Fruit fly (Drosophila melanogaster) whole organism, embryonic: ENCODE results near the gene CG12662.

Experiments
- Atf3 ChIP-seq: fragments of 200-800 bp; sonication (Bioruptor generic); optimal IDR thresholded peaks from 3 replicates; lab custom pipeline; 2016; ENCODE audit warnings: missing biosample characterization, missing genetic modification characterization
- Awh ChIP-seq: fragments of 200-800 bp; sonication (Bioruptor generic); IDR thresholded peaks from 2 replicates; pipeline ENCODE4, ENCODE4 v1.3.6; 2022; ENCODE audit warnings: missing biosample characterization, missing genetic modification characterization
- BtbVII ChIP-seq: fragments of 200-800 bp; sonication (Bioruptor generic); optimal IDR thresholded peaks from 3 replicates; lab custom pipeline; 2017; ENCODE audit warnings: missing biosample characterization, mild to moderate bottlenecking, missing genetic modification characterization
- CG10267 ChIP-seq: fragments of 200-800 bp; sonication (Bioruptor generic); optimal IDR thresholded peaks from 2 replicates; lab custom pipeline; 2018; ENCODE audit warnings: missing biosample characterization, mild to moderate bottlenecking, missing genetic modification characterization, moderate library complexity
- CG10959 ChIP-seq: fragments of 200-800 bp; sonication (Bioruptor generic); IDR thresholded peaks from 2 replicates; pipeline ENCODE4 v1.3.6; 2022; ENCODE audit warnings: missing biosample characterization, missing genetic modification characterization
- CG12659 ChIP-seq: fragments of 200-800 bp; sonication (Bioruptor generic); optimal IDR thresholded peaks from 3 replicates; lab custom pipeline; 2017; ENCODE audit warnings: mild to moderate bottlenecking, missing biosample characterization, missing genetic modification reagents, missing genetic modification characterization
- CG14014 ChIP-seq: fragments of 200-800 bp; sonication (Bioruptor generic); IDR thresholded peaks from 2 replicates; pipeline ENCODE4 v1.3.6; 2022; ENCODE audit warnings: missing biosample characterization, missing genetic modification characterization
- CG15696 ChIP-seq: fragments of 200-800 bp; sonication (Bioruptor generic); optimal IDR thresholded peaks from 2 replicates; lab custom pipeline; 2019; ENCODE audit warnings: missing biosample characterization, mild to moderate bottlenecking, missing genetic modification characterization, moderate library complexity
- CG17328 ChIP-seq: fragments of 200-800 bp; sonication (Bioruptor generic); IDR thresholded peaks from 2 replicates; pipeline ENCODE4 v1.3.6; 2022; ENCODE audit warnings: missing biosample characterization, missing genetic modification characterization
- CG17568 ChIP-seq: fragments of 200-800 bp; sonication (Bioruptor generic); optimal IDR thresholded peaks from 2 replicates; lab custom pipeline; 2018; ENCODE audit warnings: missing biosample characterization, mild to moderate bottlenecking, missing genetic modification characterization, moderate library complexity
- CG17829 ChIP-seq: fragments of 200-800 bp; optimal IDR thresholded peaks from 2 replicates; lab custom pipeline; 2019; ENCODE audit warnings: missing biosample characterization, mild to moderate bottlenecking, missing genetic modification characterization, moderate library complexity
- CG18262 ChIP-seq: fragments of 200-800 bp; optimal IDR thresholded peaks from 3 replicates; lab custom pipeline; 2019; ENCODE audit warnings: missing biosample characterization, mild to moderate bottlenecking, missing genetic modification characterization, moderate library complexity
- CG18599 ChIP-seq: fragments of 200-800 bp; sonication (Bioruptor generic); optimal IDR thresholded peaks from 3 replicates; lab custom pipeline; 2017; ENCODE audit warnings: missing biosample characterization, missing genetic modification characterization, mild to moderate bottlenecking, moderate library complexity, missing genetic modification reagents
- CG2120 ChIP-seq: fragments of 200-800 bp; sonication (Bioruptor generic); optimal IDR thresholded peaks from 3 replicates; lab custom pipeline; 2016; ENCODE audit warnings: missing biosample characterization, missing genetic modification characterization
- CG2678 ChIP-seq: fragments of 200-800 bp; sonication (Bioruptor generic); optimal IDR thresholded peaks from 3 replicates; lab custom pipeline; 2019; ENCODE audit warnings: missing biosample characterization, mild to moderate bottlenecking, missing genetic modification characterization, moderate library complexity
- CG2712 ChIP-seq: fragments of 200-800 bp; optimal IDR thresholded peaks from 3 replicates; lab custom pipeline; 2019; ENCODE audit warnings: missing biosample characterization, mild to moderate bottlenecking, missing genetic modification characterization, moderate library complexity
- CG30403 ChIP-seq: fragments of 200-800 bp; sonication (Bioruptor generic); optimal IDR thresholded peaks from 3 replicates; lab custom pipeline; 2016; ENCODE audit warnings: missing biosample characterization, missing genetic modification characterization
- CG3281 ChIP-seq: fragments of 200-800 bp; sonication (Bioruptor generic); optimal IDR thresholded peaks from 3 replicates; lab custom pipeline; 2017; ENCODE audit warnings: missing biosample characterization, mild to moderate bottlenecking, missing genetic modification characterization
- CG3847 ChIP-seq: fragments of 200-800 bp; sonication (Bioruptor generic); IDR thresholded peaks from 2 replicates; pipeline ENCODE4 v1.3.6; 2022; ENCODE audit warnings: missing biosample characterization, missing genetic modification characterization
- CG4404 ChIP-seq: fragments of 200-800 bp; sonication (Bioruptor generic); IDR thresholded peaks from 2 replicates; pipeline ENCODE4 v1.3.6; 2022; ENCODE audit warnings: missing biosample characterization, missing genetic modification characterization
- CG4730 ChIP-seq: fragments of 200-800 bp; sonication (Bioruptor generic); IDR thresholded peaks from 2 replicates; pipeline ENCODE4 v1.3.6; 2022; ENCODE audit warnings: missing biosample characterization, missing genetic modification characterization
- CG6791 ChIP-seq: fragments of 200-800 bp; sonication (Bioruptor generic); IDR thresholded peaks from 3 replicates; pipeline ENCODE4 v1.3.6; 2022; ENCODE audit warnings: missing biosample characterization, missing genetic modification characterization; ENCODE audit not compliant: partially characterized antibody
- CG7271 ChIP-seq: fragments of 200-800 bp; sonication (Bioruptor generic); optimal IDR thresholded peaks from 2 replicates; lab custom pipeline; 2018; ENCODE audit warnings: missing biosample characterization, mild to moderate bottlenecking, missing genetic modification characterization, moderate library complexity
- CG9437 ChIP-seq: fragments of 200-800 bp; sonication (Bioruptor generic); optimal IDR thresholded peaks from 2 replicates; lab custom pipeline; 2018; ENCODE audit warnings: missing biosample characterization, mild to moderate bottlenecking, missing genetic modification characterization
- CG9727 ChIP-seq: fragments of 200-800 bp; sonication (Bioruptor generic); optimal IDR thresholded peaks from 3 replicates; lab custom pipeline; 2017; ENCODE audit warnings: missing biosample characterization, mild to moderate bottlenecking, missing genetic modification characterization
- CoRest ChIP-seq: fragments of 200-800 bp; sonication (Bioruptor generic); optimal IDR thresholded peaks from 3 replicates; lab custom pipeline; 2018; ENCODE audit warnings: missing biosample characterization, mild to moderate bottlenecking, missing genetic modification characterization, moderate library complexity
- GATAe ChIP-seq: fragments of 200-800 bp; sonication (Bioruptor generic); conservative IDR thresholded peaks from 2 replicates; pipeline ENCODE4 v1.3.6; 2022; ENCODE audit warnings: missing biosample characterization, missing genetic modification characterization
- HHEX ChIP-seq: fragments of 200-800 bp; sonication (Bioruptor generic); optimal IDR thresholded peaks from 3 replicates; lab custom pipeline; 2017; ENCODE audit warnings: missing biosample characterization, mild to moderate bottlenecking, missing genetic modification characterization, missing genetic modification reagents
- Hr3 ChIP-seq: fragments of 200-800 bp; sonication (Bioruptor generic); optimal IDR thresholded peaks from 3 replicates; lab custom pipeline; 2016; ENCODE audit warnings: missing biosample characterization, missing genetic modification characterization
- Hr51 ChIP-seq, 2 experiments: fragments of 200-800 bp; sonication (Bioruptor generic); optimal IDR thresholded peaks; 2 replicates in 1 of 2; 3 replicates in 1 of 2; lab custom pipeline; 2016 to 2018; ENCODE audit warnings: missing biosample characterization in 2 of 2, missing genetic modification characterization in 2 of 2, mild to moderate bottlenecking in 1 of 2, moderate library complexity in 1 of 2
- MBD-R2 ChIP-seq: fragments of 200-800 bp; sonication (Bioruptor generic); IDR thresholded peaks from 2 replicates; pipeline ENCODE4 v1.3.6; 2022; ENCODE audit warnings: missing biosample characterization, missing genetic modification characterization
- Oaz ChIP-seq: fragments of 200-800 bp; sonication (Bioruptor generic); IDR thresholded peaks from 2 replicates; pipeline ENCODE4 v1.3.6; 2022; ENCODE audit warnings: missing biosample characterization, missing genetic modification characterization
- Optix ChIP-seq: fragments of 200-800 bp; sonication (Bioruptor generic); IDR thresholded peaks from 3 replicates; pipeline ENCODE4 v1.3.6; 2022; ENCODE audit warnings: missing biosample characterization, missing genetic modification characterization
- Spps ChIP-seq: fragments of 200-800 bp; sonication (Bioruptor generic); optimal IDR thresholded peaks from 2 replicates; lab custom pipeline; 2018; ENCODE audit warnings: missing biosample characterization, mild to moderate bottlenecking, missing genetic modification characterization
- Tbp ChIP-seq: fragments of >200 bp; optimal IDR thresholded peaks from 2 replicates; lab custom pipeline; 2018; ENCODE audit warnings: missing biosample characterization, missing genetic modification characterization
- Xbp1 ChIP-seq: fragments of 200-800 bp; sonication (Bioruptor generic); optimal IDR thresholded peaks from 3 replicates; lab custom pipeline; 2016; ENCODE audit warnings: missing biosample characterization, mild to moderate bottlenecking, missing genetic modification characterization
- cwo ChIP-seq: fragments of 200-800 bp; sonication (Bioruptor generic); optimal IDR thresholded peaks from 3 replicates; lab custom pipeline; 2017; ENCODE audit warnings: missing biosample characterization, missing genetic modification characterization, mild to moderate bottlenecking, moderate library complexity, missing genetic modification reagents
- danr ChIP-seq: fragments of 200-800 bp; sonication (Bioruptor generic); IDR thresholded peaks from 2 replicates; pipeline ENCODE4 v1.3.6; 2022; ENCODE audit warnings: missing biosample characterization, missing genetic modification characterization
- dmrt11E ChIP-seq: fragments of 200-800 bp; sonication (Bioruptor generic); optimal IDR thresholded peaks from 3 replicates; lab custom pipeline; 2018; ENCODE audit warnings: missing biosample characterization, mild to moderate bottlenecking, missing genetic modification characterization, moderate library complexity
- gro ChIP-seq: fragments of 200-800 bp; sonication (Bioruptor generic); optimal IDR thresholded peaks from 2 replicates; lab custom pipeline; 2016; ENCODE audit warnings: missing biosample characterization, missing genetic modification characterization
- jing ChIP-seq: fragments of 200-800 bp; sonication (Bioruptor generic); optimal IDR thresholded peaks from 2 replicates; lab custom pipeline; 2018; ENCODE audit warnings: missing biosample characterization, mild to moderate bottlenecking, missing genetic modification characterization
- klu ChIP-seq: fragments of 200-800 bp; sonication (Bioruptor generic); IDR thresholded peaks from 2 replicates; pipeline ENCODE4 v1.3.6; 2022; ENCODE audit warnings: missing biosample characterization, missing genetic modification characterization
- lab ChIP-seq: fragments of 200-800 bp; sonication (Bioruptor generic); optimal IDR thresholded peaks from 3 replicates; lab custom pipeline; 2017; ENCODE audit warnings: missing biosample characterization, missing genetic modification characterization, mild to moderate bottlenecking, moderate library complexity, missing genetic modification reagents
- maf-S ChIP-seq: fragments of 200-800 bp; sonication (Bioruptor generic); optimal IDR thresholded peaks from 2 replicates; lab custom pipeline; 2016; ENCODE audit warnings: missing biosample characterization, missing genetic modification characterization
- ranshi ChIP-seq: fragments of 200-800 bp; sonication (Bioruptor generic); IDR thresholded peaks from 2 replicates; pipeline ENCODE4 v1.3.6; 2022; ENCODE audit warnings: missing biosample characterization, missing genetic modification characterization
- row ChIP-seq: fragments of 200-800 bp; sonication (Bioruptor generic); IDR thresholded peaks from 3 replicates; pipeline ENCODE4 v1.3.6; 2022; ENCODE audit warnings: missing biosample characterization, missing genetic modification characterization
- sens ChIP-seq: fragments of 200-800 bp; sonication (Bioruptor generic); peaks from one replicate; lab custom pipeline; 2016; ENCODE audit warnings: missing biosample characterization, missing genetic modification characterization
- tgo ChIP-seq: fragments of 200-800 bp; sonication (Bioruptor generic); IDR thresholded peaks from 3 replicates; pipeline ENCODE4 v1.3.6; 2022; ENCODE audit warnings: missing biosample characterization, missing genetic modification characterization
- unc-4 ChIP-seq: fragments of 200-800 bp; sonication (Bioruptor generic); IDR thresholded peaks from 2 replicates; pipeline ENCODE4 v1.3.6; 2022; ENCODE audit warnings: missing biosample characterization, missing genetic modification characterization; ENCODE audit not compliant: partially characterized antibody
- zfh1 ChIP-seq: fragments of 200-800 bp; sonication (Bioruptor generic); IDR thresholded peaks from 3 replicates; pipeline ENCODE4 v1.3.6; 2022; ENCODE audit warnings: missing biosample characterization, missing genetic modification characterization

CG12662 gene

DNA sequence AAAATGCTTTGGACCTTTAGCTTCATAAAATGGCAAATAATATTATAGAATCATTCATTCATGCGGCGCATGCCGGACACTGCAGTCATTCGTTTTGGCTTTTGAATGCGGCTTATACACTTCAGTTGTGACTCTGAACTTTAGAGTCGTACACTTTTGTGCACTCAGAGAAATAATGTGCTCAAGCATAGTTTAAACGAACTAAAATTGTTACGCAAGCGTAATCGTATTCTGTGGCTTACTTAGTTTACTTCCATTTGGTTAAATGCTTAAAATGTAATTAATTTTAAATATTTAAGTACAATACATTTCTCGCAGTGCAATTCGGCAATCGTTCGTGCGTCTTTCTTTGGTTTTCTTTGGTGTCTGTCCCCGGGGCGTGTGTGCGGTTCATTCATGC is 20.1 kb upstream of the CG12662 start (continued):
- peak; percentile 48 for TF ChIP-seq CG9727
- 0 out of 2 replicates have a peak, but pooled peaks have one; percentile 33 for TF ChIP-seq Oaz
- peak; percentile 9 for TF ChIP-seq CG17829
- peak in 1 of 2 experiments; percentile 42 for TF ChIP-seq Hr51 (GFP tag; optimal IDR thresholded peaks at IDR 0.05; lab: Kevin White, UChicago)
- TF ChIP-seq MBD-R2: 0 out of 2 replicates have a peak, but pooled peaks have one; percentile 14
- TF ChIP-seq Xbp1: peak; percentile 20
- no peak for TF ChIP-seq GATAe (GFP tag; lab: Robert Waterston, UW)
- TF ChIP-seq CG12659 (GFP tag; lab: Kevin White, UChicago): peak; percentile 8
- 0 out of 2 replicates have a peak, but pooled peaks have one; percentile 33 for TF ChIP-seq CG4404
- TF ChIP-seq CG3281 (GFP tag; lab: Kevin White, UChicago): peak; percentile 57
- peak; percentile 23; the same call in 1 of the 2 replicates for TF ChIP-seq CG4730 (GFP tag; lab: Robert Waterston, UW)
- TF ChIP-seq Tbp (GFP tag; lab: Kevin White, UChicago): no peak
- TF ChIP-seq sens: peak; percentile 13
- no peak for TF ChIP-seq gro (GFP tag; lab: Kevin White, UChicago)
- no peak for TF ChIP-seq CG30403
- no peak for TF ChIP-seq CG6791 (GFP tag; lab: Robert Waterston, UW)
- peak; percentile 1 for TF ChIP-seq CG10267 (tag; lab: Kevin White, UChicago)
- peak; percentile 63 for TF ChIP-seq row
- TF ChIP-seq dmrt11E (tag; lab: Kevin White, UChicago): no peak
- TF ChIP-seq tgo: peak; percentile 44; the same call in 1 of the 3 replicates
- peak; percentile 36 for TF ChIP-seq CoRest (tag; lab: Kevin White, UChicago)
- peak; percentile 36; the same call in 1 of the 2 replicates for TF ChIP-seq CG10959 (GFP tag; lab: Robert Waterston, UW)
- TF ChIP-seq Optix (GFP tag; lab: Robert Waterston, UW): no peak
- no peak for TF ChIP-seq CG17568 (GFP tag; lab: Kevin White, UChicago)
- 0 out of 2 replicates have a peak, but pooled peaks have one; percentile 44 for TF ChIP-seq ranshi (GFP tag; lab: Robert Waterston, UW)
- TF ChIP-seq CG15696: peak; percentile 1
- 0 out of 2 replicates have a peak, but pooled peaks have one; percentile 10 for TF ChIP-seq klu (GFP tag; lab: Robert Waterston, UW)
- TF ChIP-seq CG2712 (tag; lab: Kevin White, UChicago): peak; percentile 27
- no peak for TF ChIP-seq Hr3 (GFP tag; lab: Kevin White, UChicago)
- no peak for TF ChIP-seq CG7271 (tag; lab: Kevin White, UChicago)
- TF ChIP-seq HHEX (GFP tag; lab: Kevin White, UChicago): peak; percentile 9
- peak; percentile 25; the same call in 1 of the 2 replicates for TF ChIP-seq CG3847 (GFP tag; lab: Robert Waterston, UW)
- no peak for TF ChIP-seq CG18262
- TF ChIP-seq cwo (GFP tag; lab: Kevin White, UChicago): peak; percentile 28
- 0 out of 2 replicates have a peak, but pooled peaks have one; percentile 7 for TF ChIP-seq Awh (GFP tag; lab: Robert Waterston, UW)
- TF ChIP-seq CG2678 (tag; lab: Kevin White, UChicago): peak; percentile 65
- TF ChIP-seq danr: 0 out of 2 replicates have a peak, but pooled peaks have one; percentile 23
- TF ChIP-seq CG9437 (GFP tag; lab: Kevin White, UChicago): peak; percentile 11
- TF ChIP-seq unc-4 (GFP tag; lab: Robert Waterston, UW): no peak
- peak; percentile 32 for TF ChIP-seq BtbVII (GFP tag; lab: Kevin White, UChicago)
- peak; percentile 24 for TF ChIP-seq CG2120 (GFP tag; lab: Kevin White, UChicago)
- TF ChIP-seq CG17328 (GFP tag; lab: Robert Waterston, UW): peak; percentile 52
- TF ChIP-seq Atf3 (GFP tag; lab: Kevin White, UChicago): no peak
- peak; percentile 34; the same call in 1 of the 2 replicates for TF ChIP-seq CG14014 (GFP tag; lab: Robert Waterston, UW)
- TF ChIP-seq lab (GFP tag; lab: Kevin White, UChicago): peak; percentile 69
- 0 out of 3 replicates have a peak, but pooled peaks have one; percentile 22 for TF ChIP-seq zfh1 (GFP tag; lab: Robert Waterston, UW)
- TF ChIP-seq Spps (tag; lab: Kevin White, UChicago): no peak
- peak; percentile 10 for TF ChIP-seq jing (GFP tag; lab: Kevin White, UChicago)
- no peak for TF ChIP-seq maf-S (GFP tag; lab: Kevin White, UChicago)
- TF ChIP-seq CG18599: peak; percentile 76
